Fruit fly (Drosophila melanogaster) whole organism, embryonic: Measurements from ENCODE around the gene zetaCOP.

Experiments used
- CG11085 ChIP-seq: fragments of 200-800 bp; sonication (Bioruptor generic); IDR thresholded peaks from 2 replicates; pipeline ENCODE4 v1.3.6; 2022; ENCODE audit warnings: missing biosample characterization, missing genetic modification characterization
- CG1233 ChIP-seq: fragments of 200-800 bp; sonication (Bioruptor generic); optimal IDR thresholded peaks from 4 replicates; lab custom pipeline; 2018; ENCODE audit warnings: missing biosample characterization, mild to moderate bottlenecking, missing genetic modification characterization
- CG12942 ChIP-seq: fragments of 200-800 bp; sonication (Bioruptor generic); optimal IDR thresholded peaks from 3 replicates; lab custom pipeline; 2016; ENCODE audit warnings: missing biosample characterization, missing genetic modification characterization
- CG14710 ChIP-seq: fragments of 200-800 bp; sonication (Bioruptor generic); optimal IDR thresholded peaks from 3 replicates; lab custom pipeline; 2019; ENCODE audit warnings: missing biosample characterization, mild to moderate bottlenecking, missing genetic modification characterization, moderate library complexity
- CG16779 ChIP-seq: fragments of 200-800 bp; sonication (Bioruptor generic); IDR thresholded peaks from 2 replicates; pipeline ENCODE4 v1.3.6; 2022; ENCODE audit warnings: missing biosample characterization, missing genetic modification characterization
- CG18764 ChIP-seq: fragments of 200-800 bp; sonication (Bioruptor generic); optimal IDR thresholded peaks from 3 replicates; lab custom pipeline; 2016; ENCODE audit warnings: missing biosample characterization, missing genetic modification characterization
- CG2712 ChIP-seq: fragments of 200-800 bp; optimal IDR thresholded peaks from 3 replicates; lab custom pipeline; 2019; ENCODE audit warnings: missing biosample characterization, mild to moderate bottlenecking, missing genetic modification characterization, moderate library complexity
- CG3838 ChIP-seq: fragments of 200-800 bp; sonication (Bioruptor generic); optimal IDR thresholded peaks from 3 replicates; lab custom pipeline; 2016; ENCODE audit warnings: missing biosample characterization, missing genetic modification characterization
- CG4360 ChIP-seq: fragments of 200-800 bp; sonication (Bioruptor generic); IDR thresholded peaks from 2 replicates; pipeline ENCODE4 v1.3.6; 2022; ENCODE audit warnings: missing biosample characterization, missing genetic modification characterization
- CG43689 ChIP-seq: fragments of 200-800 bp; sonication (Bioruptor generic); IDR thresholded peaks from 2 replicates; pipeline ENCODE4 v1.3.6; 2022; ENCODE audit warnings: missing biosample characterization, missing genetic modification characterization
- CG4424 ChIP-seq: fragments of 200-800 bp; sonication (Bioruptor generic); optimal IDR thresholded peaks from 3 replicates; lab custom pipeline; 2016; ENCODE audit warnings: missing biosample characterization, missing genetic modification characterization
- CG6813 ChIP-seq: fragments of 200-800 bp; sonication (Bioruptor generic); optimal IDR thresholded peaks from 2 replicates; lab custom pipeline; 2017; ENCODE audit warnings: missing biosample characterization, missing genetic modification characterization, mild to moderate bottlenecking, moderate library complexity, missing genetic modification reagents
- CG7963 ChIP-seq: fragments of 200-800 bp; sonication (Bioruptor generic); IDR thresholded peaks from 3 replicates; pipeline ENCODE4 v1.3.6; 2022; ENCODE audit warnings: missing biosample characterization, missing genetic modification characterization; ENCODE audit not compliant: partially characterized antibody
- CG8290 ChIP-seq, 3 experiments: fragments of 200-800 bp; sonication (Bioruptor generic); optimal IDR thresholded peaks; 2 replicates each; lab custom pipeline; 2016 to 2019; ENCODE audit warnings: missing biosample characterization in 3 of 3, missing genetic modification characterization in 3 of 3, mild to moderate bottlenecking in 2 of 3, moderate library complexity in 1 of 3
- CkIIα-i1 ChIP-seq: fragments of 200-800 bp; sonication (Bioruptor generic); IDR thresholded peaks from 2 replicates; pipeline ENCODE4 v1.3.6; 2022; ENCODE audit warnings: missing biosample characterization, missing genetic modification characterization
- Deaf1 ChIP-seq: fragments of 200-800 bp; optimal IDR thresholded peaks from 3 replicates; lab custom pipeline; 2019; ENCODE audit warnings: missing biosample characterization, mild to moderate bottlenecking, missing genetic modification characterization, moderate library complexity
- Doc3 ChIP-seq: fragments of 200-800 bp; sonication (Bioruptor generic); IDR thresholded peaks from 3 replicates; pipeline ENCODE4 v1.3.6; 2022; ENCODE audit warnings: missing biosample characterization, missing genetic modification characterization; ENCODE audit not compliant: partially characterized antibody
- ERR ChIP-seq: fragments of 200-800 bp; sonication (Bioruptor generic); optimal IDR thresholded peaks from 2 replicates; lab custom pipeline; 2016; ENCODE audit warnings: missing biosample characterization, missing genetic modification characterization
- Ets65A ChIP-seq: fragments of 200-800 bp; sonication (Bioruptor generic); peaks from one replicate; lab custom pipeline; 2016; ENCODE audit warnings: missing biosample characterization, missing genetic modification characterization
- Ets97D ChIP-seq: fragments of 200-800 bp; sonication (Bioruptor generic); optimal IDR thresholded peaks from 3 replicates; lab custom pipeline; 2016; ENCODE audit warnings: missing biosample characterization, missing genetic modification characterization
- Hand ChIP-seq: fragments of 200-800 bp; sonication (Bioruptor generic); optimal IDR thresholded peaks from 2 replicates; lab custom pipeline; 2017; ENCODE audit warnings: mild to moderate bottlenecking, missing biosample characterization, missing genetic modification reagents, missing genetic modification characterization
- Hr51 ChIP-seq, 2 experiments: fragments of 200-800 bp; sonication (Bioruptor generic); optimal IDR thresholded peaks; 2 replicates in 1 of 2; 3 replicates in 1 of 2; lab custom pipeline; 2016 to 2018; ENCODE audit warnings: missing biosample characterization in 2 of 2, missing genetic modification characterization in 2 of 2, mild to moderate bottlenecking in 1 of 2, moderate library complexity in 1 of 2
- NFAT ChIP-seq: fragments of 200-800 bp; sonication (Bioruptor generic); IDR thresholded peaks from 2 replicates; pipeline ENCODE4 v1.3.6; 2022; ENCODE audit warnings: missing biosample characterization, missing genetic modification characterization
- bsh ChIP-seq, 2 experiments: fragments of 200-800 bp; sonication (Bioruptor generic); optimal IDR thresholded peaks; 2 replicates each; lab custom pipeline; 2017 to 2018; ENCODE audit warnings: mild to moderate bottlenecking in 2 of 2, missing biosample characterization in 2 of 2, missing genetic modification characterization in 2 of 2, moderate library complexity in 1 of 2
- cato ChIP-seq: fragments of 200-800 bp; sonication (Bioruptor generic); optimal IDR thresholded peaks from 2 replicates; lab custom pipeline; 2016; ENCODE audit warnings: missing biosample characterization, missing genetic modification characterization, borderline replicate concordance
- ems ChIP-seq: fragments of 200-800 bp; sonication (Bioruptor generic); optimal IDR thresholded peaks from 3 replicates; lab custom pipeline; 2016; ENCODE audit warnings: missing biosample characterization, missing genetic modification characterization
- fd96Cb ChIP-seq: fragments of 200-800 bp; sonication (Bioruptor generic); optimal IDR thresholded peaks from 2 replicates; lab custom pipeline; 2018; ENCODE audit warnings: missing biosample characterization, mild to moderate bottlenecking, missing genetic modification characterization, moderate library complexity
- her ChIP-seq: fragments of 200-800 bp; sonication (Bioruptor generic); optimal IDR thresholded peaks from 2 replicates; lab custom pipeline; 2016; ENCODE audit warnings: missing biosample characterization, missing genetic modification characterization
- nmo ChIP-seq: fragments of 200-800 bp; sonication (Bioruptor generic); optimal IDR thresholded peaks from 2 replicates; lab custom pipeline; 2018; ENCODE audit warnings: missing biosample characterization, mild to moderate bottlenecking, missing genetic modification characterization, moderate library complexity
- nom ChIP-seq: fragments of 200-800 bp; sonication (Bioruptor generic); optimal IDR thresholded peaks from 2 replicates; lab custom pipeline; 2017; ENCODE audit warnings: missing biosample characterization, missing genetic modification characterization, mild to moderate bottlenecking, moderate library complexity, missing genetic modification reagents
- org-1 ChIP-seq: fragments of 200-800 bp; sonication (Bioruptor generic); optimal IDR thresholded peaks from 2 replicates; lab custom pipeline; 2017; ENCODE audit warnings: missing biosample characterization, missing genetic modification characterization
- prd ChIP-seq, 3 experiments: fragments of >200 bp in 2 of 3; fragments of 200-800 bp in 1 of 3; sonication (Bioruptor generic) in 1 of 3; optimal IDR thresholded peaks in 2 of 3; IDR thresholded peaks in 1 of 3; 2 replicates in 2 of 3; 3 replicates in 1 of 3; pipeline versions ENCODE4 v1.3.6 to Lab custom; 2017 to 2022; ENCODE audit warnings: missing biosample characterization in 1 of 3, missing genetic modification characterization in 1 of 3
- schlank ChIP-seq: fragments of 200-800 bp; sonication (Bioruptor generic); optimal IDR thresholded peaks from 2 replicates; lab custom pipeline; 2018; ENCODE audit warnings: missing biosample characterization, mild to moderate bottlenecking, missing genetic modification characterization
- sens-2 ChIP-seq: fragments of 200-800 bp; sonication (Bioruptor generic); IDR thresholded peaks from 2 replicates; pipeline ENCODE4 v1.3.6; 2022; ENCODE audit warnings: missing biosample characterization, missing genetic modification characterization
- toy ChIP-seq: fragments of 200-800 bp; sonication (Bioruptor generic); IDR thresholded peaks from 2 replicates; pipeline ENCODE4 v1.3.6; 2022; ENCODE audit warnings: missing biosample characterization, missing genetic modification characterization
- trem ChIP-seq: fragments of 200-800 bp; optimal IDR thresholded peaks from 3 replicates; lab custom pipeline; 2019; ENCODE audit warnings: missing biosample characterization, mild to moderate bottlenecking, missing genetic modification characterization, moderate library complexity
- twi ChIP-seq: fragments of 200-800 bp; optimal IDR thresholded peaks from 2 replicates; lab custom pipeline; 2019; ENCODE audit warnings: missing biosample characterization, mild to moderate bottlenecking, missing genetic modification characterization, moderate library complexity
- wdn ChIP-seq: fragments of 200-800 bp; sonication (Bioruptor generic); IDR thresholded peaks from 2 replicates; pipeline ENCODE4 v1.3.6; 2022; ENCODE audit warnings: missing biosample characterization, missing genetic modification characterization
- z ChIP-seq: fragments of 200-800 bp; sonication (Bioruptor generic); IDR thresholded peaks from 3 replicates; pipeline ENCODE4 v1.3.6; 2022; ENCODE audit warnings: missing biosample characterization, missing genetic modification characterization

zetaCOP gene

dm6 chr3L:16631844-16632537 lies 41.4 kb downstream of the zetaCOP start (continued):
- TF ChIP-seq CkIIα-i1 (GFP tag; lab: Robert Waterston, UW) (no peak), toy (GFP tag; lab: Robert Waterston, UW) (no peak), prd (optimal IDR thresholded peaks at IDR 0.05; lab: Kevin White, UChicago) (no peak), prd (GFP tag; IDR thresholded peaks at IDR 0.05; lab: Robert Waterston, UW) (peak; percentile 61; the same call in 2 of the 3 replicates), bsh (GFP tag; optimal IDR thresholded peaks at IDR 0.05; lab: Kevin White, UChicago) (peak in 1 of 2 experiments; percentile 16), CG1233 (GFP tag; lab: Kevin White, UChicago) (no peak), fd96Cb (tag; lab: Kevin White, UChicago) (peak; percentile 3), Hr51 (GFP tag; optimal IDR thresholded peaks at IDR 0.05; lab: Kevin White, UChicago) (no peak), nmo (GFP tag; lab: Kevin White, UChicago) (peak; percentile 16), z (0 out of 3 replicates have a peak, but pooled peaks have one; percentile 30), Ets65A (GFP tag; lab: Kevin White, UChicago) (peak; percentile 54), wdn (GFP tag; lab: Robert Waterston, UW) (no peak), CG7963 (GFP tag; lab: Robert Waterston, UW) (no peak), CG18764 (no peak), CG2712 (tag; lab: Kevin White, UChicago) (peak; percentile 15), CG6813 (no peak), Deaf1 (no peak), nom (GFP tag; lab: Kevin White, UChicago) (no peak), CG8290 (GFP tag; optimal IDR thresholded peaks at IDR 0.05; lab: Kevin White, UChicago) (peak; percentile 23), CG8290 (tag; optimal IDR thresholded peaks at IDR 0.05; lab: Kevin White, UChicago) (no peak), schlank (no peak), CG14710 (tag; lab: Kevin White, UChicago) (peak; percentile 25), CG4424 (GFP tag; lab: Kevin White, UChicago) (peak; percentile 26), Ets97D (no peak), Doc3 (GFP tag; lab: Robert Waterston, UW) (no peak), CG3838 (GFP tag; lab: Kevin White, UChicago) (no peak), CG16779 (GFP tag; lab: Robert Waterston, UW) (no peak), CG12942 (GFP tag; lab: Kevin White, UChicago) (no peak), CG4360 (GFP tag; lab: Robert Waterston, UW) (0 out of 2 replicates have a peak, but pooled peaks have one; percentile 9), sens-2 (GFP tag; lab: Robert Waterston, UW) (no peak)

- TF ChIP-seq org-1 (no peak), ems (GFP tag; lab: Kevin White, UChicago) (no peak), NFAT (GFP tag; lab: Robert Waterston, UW) (no peak), CG11085 (GFP tag; lab: Robert Waterston, UW) (no peak), CG43689 (GFP tag; lab: Robert Waterston, UW) (no peak), trem (no peak), twi (tag; lab: Kevin White, UChicago) (no peak), her (GFP tag; lab: Kevin White, UChicago) (no peak), cato (GFP tag; lab: Kevin White, UChicago) (no peak), Hand (GFP tag; lab: Kevin White, UChicago) (no peak), ERR (GFP tag; lab: Kevin White, UChicago) (no peak)
Observed at dm6 chr3L:16629793-16630192, 43.6 kb downstream of the zetaCOP start.
